Worm (Caenorhabditis elegans): ENCODE measurements around the gene M106.7.
"Not testable (repeated sequence)": the region's sequence is repeated elsewhere in the genome, so short reads cannot be mapped to it uniquely, and the experiment has no call there.

Gene M106.7

DNA sequence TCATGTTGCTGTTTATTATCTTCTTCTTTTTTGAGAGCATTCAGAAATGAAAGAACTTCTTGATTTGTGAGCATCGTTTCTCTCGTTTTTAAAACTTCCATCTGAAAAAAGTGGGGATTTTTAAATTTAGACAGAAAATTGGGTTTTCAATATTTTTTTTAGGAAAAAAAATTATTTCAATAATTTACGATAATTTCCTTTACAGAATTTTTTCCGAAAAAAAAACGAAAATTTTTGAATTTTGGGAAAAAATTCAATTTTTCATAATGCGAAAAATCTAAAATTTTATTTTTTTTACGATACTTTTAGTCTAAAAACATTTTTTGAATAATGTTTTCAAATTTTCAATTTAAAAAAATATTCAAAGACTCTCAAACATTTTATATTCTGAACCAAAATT lies at the start of gene M106.7:
TSS of gene M106.7 (minus strand) at position 101 of the 400 bp plus-strand sequence.
- TF ChIP-seq daf-12 (tag; optimal IDR thresholded peaks at IDR 0.05) (no peak), ceh-82 (tag; optimal IDR thresholded peaks at IDR 0.05) (no peak), ceh-28 (tag; optimal IDR thresholded peaks at IDR 0.05) (no peak), elt-1 (tag; optimal IDR thresholded peaks at IDR 0.05) (no peak), fos-1 (tag; optimal IDR thresholded peaks at IDR 0.05) (no peak), pqm-1 (tag; optimal IDR thresholded peaks at IDR 0.05) (no peak), hmg-11 (tag; optimal IDR thresholded peaks at IDR 0.05) (no peak), unc-62 (GFP tag; optimal IDR thresholded peaks at IDR 0.05) (no peak), fkh-10 (GFP tag; optimal IDR thresholded peaks at IDR 0.05) (no peak), mdl-1 (tag; optimal IDR thresholded peaks at IDR 0.05) (no peak), ceh-16 (tag; optimal IDR thresholded peaks at IDR 0.05) (no peak), pha-4 (tag; optimal IDR thresholded peaks at IDR 0.05) (no peak), ama-1 (optimal IDR thresholded peaks at IDR 0.05) (no peak), lsy-12 (tag; optimal IDR thresholded peaks at IDR 0.05) (no peak), egl-27 (tag; optimal IDR thresholded peaks at IDR 0.05) (no peak), mml-1 (tag; optimal IDR thresholded peaks at IDR 0.05) (no peak)

DNA sequence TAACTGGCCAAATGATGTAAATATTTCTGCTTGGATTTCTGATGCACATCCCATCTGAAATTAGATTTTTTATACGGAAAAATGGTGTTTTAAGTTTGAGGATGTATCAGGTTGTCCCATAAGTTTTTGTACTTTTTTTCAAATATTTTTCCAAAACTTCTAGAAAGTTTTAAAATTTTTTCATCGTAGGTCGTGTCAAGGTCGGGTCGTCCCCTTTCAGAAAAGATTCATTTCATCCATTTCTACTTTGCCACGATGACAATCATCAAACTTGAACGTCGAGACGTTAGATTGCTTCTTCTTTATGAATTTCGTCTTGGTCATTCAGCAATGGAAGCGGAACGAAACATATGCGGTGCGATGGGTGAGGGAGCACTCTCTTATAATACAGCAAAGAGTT lies 47.4 kb upstream of the M106.7 start, which contains the start of gene sra-12:
TSS of gene sra-12 (minus strand) at position 101 of the 400 bp plus-strand sequence.
- TF ChIP-seq sea-2 (GFP tag; optimal IDR thresholded peaks at IDR 0.05); nhr-25 (tag; optimal IDR thresholded peaks at IDR 0.05); jun-1 (tag; optimal IDR thresholded peaks at IDR 0.05): not testable (repeated sequence)

DNA sequence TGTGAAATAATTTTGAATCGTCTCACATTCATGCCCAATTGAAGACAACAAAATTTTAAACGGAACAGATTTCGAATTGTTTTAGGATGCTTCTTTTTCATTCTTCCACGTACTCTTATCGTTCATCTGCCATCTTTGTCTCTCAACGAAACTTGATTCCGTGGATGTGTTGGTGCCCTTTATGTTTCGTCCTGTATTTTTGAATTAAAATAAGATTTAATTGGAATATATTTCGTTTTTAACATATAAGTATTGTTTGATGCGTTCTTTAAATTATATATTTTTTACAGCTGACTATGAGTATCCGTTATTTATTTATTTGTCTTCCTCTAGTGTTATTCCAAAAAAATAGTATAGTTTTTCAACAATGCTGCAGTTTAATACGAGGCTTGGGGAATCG lies 45.1 kb upstream of the M106.7 start, which contains the start of gene gly-1:
TSS of gene gly-1 (minus strand) at position 101 of the 400 bp plus-strand sequence.
- TF ChIP-seq nfya-1 (tag; optimal IDR thresholded peaks at IDR 0.05; ENCODE audit: insufficient read depth): no peak
- no peak for TF ChIP-seq daf-12 (tag; optimal IDR thresholded peaks at IDR 0.05)
- no peak for TF ChIP-seq egl-27 (tag; optimal IDR thresholded peaks at IDR 0.05)
- no peak for TF ChIP-seq elt-2 (tag; optimal IDR thresholded peaks at IDR 0.05)
- TF ChIP-seq egl-5 (tag; optimal IDR thresholded peaks at IDR 0.05): no peak
- TF ChIP-seq pqm-1 (tag; optimal IDR thresholded peaks at IDR 0.05): no peak
- no peak for TF ChIP-seq unc-62 (GFP tag; optimal IDR thresholded peaks at IDR 0.05)
- TF ChIP-seq jun-1 (tag; optimal IDR thresholded peaks at IDR 0.05): no peak
- TF ChIP-seq lin-15B (tag; optimal IDR thresholded peaks at IDR 0.05): no peak
- TF ChIP-seq ztf-4 (tag; optimal IDR thresholded peaks at IDR 0.05): no peak
- no peak for TF ChIP-seq ama-1 (optimal IDR thresholded peaks at IDR 0.05)
- TF ChIP-seq nhr-237 (tag; optimal IDR thresholded peaks at IDR 0.05): no peak
- no peak for TF ChIP-seq nhr-43 (tag; optimal IDR thresholded peaks at IDR 0.05; ENCODE audit: poor library complexity, severe bottlenecking)
- no peak for TF ChIP-seq sea-2 (GFP tag; optimal IDR thresholded peaks at IDR 0.05)
- TF ChIP-seq nhr-11 (tag; optimal IDR thresholded peaks at IDR 0.05): no peak
- TF ChIP-seq snpc-4 (tag; optimal IDR thresholded peaks at IDR 0.05): no peak
- no peak for TF ChIP-seq ceh-16 (tag; optimal IDR thresholded peaks at IDR 0.05)

DNA sequence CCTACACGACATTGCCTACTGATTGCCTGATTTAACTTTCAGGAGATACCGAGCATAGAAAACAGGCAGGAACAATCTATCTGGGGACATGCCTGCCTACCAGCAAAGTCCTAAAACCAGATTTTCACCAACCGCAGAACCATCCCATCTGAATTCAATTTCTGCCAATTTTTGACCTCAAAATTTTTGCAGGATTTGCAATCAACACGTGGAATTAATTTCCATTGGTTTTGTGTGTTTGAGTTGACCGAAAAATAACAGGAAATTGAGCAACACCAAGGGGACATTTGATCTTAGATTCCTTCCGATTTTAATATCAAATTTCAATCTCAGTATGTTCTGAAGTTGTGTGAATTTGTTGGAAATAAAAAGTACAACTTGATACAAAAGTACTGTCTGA lies 42.0 kb upstream of the M106.7 start:
- TF ChIP-seq ceh-82 (tag; optimal IDR thresholded peaks at IDR 0.05) (no peak), ztf-4 (tag; optimal IDR thresholded peaks at IDR 0.05) (no peak), lin-39 (tag; optimal IDR thresholded peaks at IDR 0.05) (no peak), lsy-12 (tag; optimal IDR thresholded peaks at IDR 0.05) (no peak), lin-15B (tag; optimal IDR thresholded peaks at IDR 0.05) (no peak), nhr-12 (tag; optimal IDR thresholded peaks at IDR 0.05) (no peak)

DNA sequence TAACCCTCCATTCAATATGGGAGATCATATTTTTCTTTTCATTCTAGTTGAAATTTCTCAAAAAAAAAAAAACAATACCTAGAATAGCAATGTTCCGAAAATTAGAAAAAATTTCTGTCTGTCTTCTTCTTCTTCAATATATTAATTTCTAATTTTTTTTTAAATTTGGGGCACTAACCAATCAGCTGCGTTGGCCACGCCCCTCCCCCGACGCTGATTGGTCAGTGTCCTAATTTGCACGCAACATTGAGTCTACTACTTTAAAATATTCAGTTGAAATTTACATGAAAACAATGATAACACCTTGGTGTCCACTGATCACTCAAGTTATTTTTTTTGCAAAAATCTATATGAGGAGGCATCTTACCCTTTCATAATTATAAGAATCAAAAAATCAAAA lies 39.0 kb upstream of the M106.7 start:
- peak; percentile 71 for TF ChIP-seq nfya-1 (tag; optimal IDR thresholded peaks at IDR 0.05; ENCODE audit: insufficient read depth)
- TF ChIP-seq sea-2 (GFP tag; optimal IDR thresholded peaks at IDR 0.05): no peak

DNA sequence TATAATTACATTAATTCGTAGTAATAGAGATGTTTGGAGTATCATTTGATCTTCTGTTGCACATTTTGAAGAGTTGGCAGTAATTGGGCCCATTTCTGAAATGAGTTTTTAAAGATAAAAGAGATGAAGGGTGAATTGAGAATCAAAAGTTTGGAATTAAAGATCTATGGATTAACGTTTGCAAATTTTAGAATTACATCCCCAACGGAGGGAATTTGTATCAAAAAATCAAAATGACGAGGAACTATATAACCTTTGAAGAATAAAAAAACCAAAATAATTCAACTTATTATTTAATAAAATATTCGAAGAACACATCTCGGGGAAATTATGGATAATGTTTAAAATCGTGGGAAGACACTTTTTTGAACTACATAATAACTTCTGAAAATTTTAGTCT lies 38.0 kb upstream of the M106.7 start, which contains the start of gene sra-10:
TSS of gene sra-10 (minus strand) at position 101 of the 400 bp plus-strand sequence.
- no peak for TF ChIP-seq elt-1 (tag; optimal IDR thresholded peaks at IDR 0.05)
- TF ChIP-seq daf-12 (tag; optimal IDR thresholded peaks at IDR 0.05): no peak
- TF ChIP-seq nhr-67 (tag; optimal IDR thresholded peaks at IDR 0.05): no peak
- TF ChIP-seq nhr-25 (tag; optimal IDR thresholded peaks at IDR 0.05): no peak
- no peak for TF ChIP-seq mdl-1 (tag; optimal IDR thresholded peaks at IDR 0.05)
- no peak for TF ChIP-seq lin-15B (tag; optimal IDR thresholded peaks at IDR 0.05)
- TF ChIP-seq nhr-28 (tag; optimal IDR thresholded peaks at IDR 0.05): no peak
- no peak for TF ChIP-seq ZK546.5 (tag; optimal IDR thresholded peaks at IDR 0.05)
- TF ChIP-seq mml-1 (tag; optimal IDR thresholded peaks at IDR 0.05): no peak
- TF ChIP-seq ama-1 (optimal IDR thresholded peaks at IDR 0.05): no peak
- TF ChIP-seq ceh-16 (tag; optimal IDR thresholded peaks at IDR 0.05): no peak
- TF ChIP-seq skn-1 (tag; optimal IDR thresholded peaks at IDR 0.05): no peak
- TF ChIP-seq snpc-4 (tag; optimal IDR thresholded peaks at IDR 0.05): no peak
- no peak for TF ChIP-seq pqm-1 (tag; optimal IDR thresholded peaks at IDR 0.05)
- TF ChIP-seq ceh-28 (tag; optimal IDR thresholded peaks at IDR 0.05): no peak
- no peak for TF ChIP-seq ceh-9 (tag; optimal IDR thresholded peaks at IDR 0.05)

Measured in whole organism, L3 larva.